Worm (Caenorhabditis elegans) whole organism, young adult: ENCODE measurements around the gene Y54G2A.16.
A peak's percentile ranks its signal among the peaks of the same experiment; 100 is the strongest.

Source experiments
- B0035.1 ChIP-seq: sonication (generic microtip); optimal IDR thresholded peaks from 2 replicates; lab custom pipeline; 2016; ENCODE audit warnings: missing genetic modification characterization, mild to moderate bottlenecking, missing compliant biosample characterization, missing genotype, missing genetic modification reagents
- C06A6.2 ChIP-seq: fragments of 200-800 bp; sonication (Bioruptor generic); conservative IDR thresholded peaks from 2 replicates; pipeline ENCODE4 v1.3.6; 2022; ENCODE audit warnings: missing genetic modification characterization, missing compliant biosample characterization
- C17E4.6 ChIP-seq: fragments of 200-800 bp; sonication (Bioruptor generic); IDR thresholded peaks from 2 replicates; pipeline ENCODE4 v1.3.6; 2022; ENCODE audit warnings: missing genetic modification reagents, missing genetic modification characterization, missing compliant biosample characterization
- D2030.7 ChIP-seq: fragments of 200-800 bp; sonication (Bioruptor generic); IDR thresholded peaks from 2 replicates; pipeline ENCODE4 v1.3.6; 2022; ENCODE audit warnings: missing genetic modification reagents, missing genetic modification characterization, missing compliant biosample characterization
- F10E7.11 ChIP-seq: sonication (generic microtip); optimal IDR thresholded peaks from 2 replicates; lab custom pipeline; 2017; ENCODE audit warnings: mild to moderate bottlenecking, missing genetic modification characterization, moderate library complexity, missing compliant biosample characterization
- F22D6.2 ChIP-seq: sonication (generic microtip); optimal IDR thresholded peaks from 2 replicates; lab custom pipeline; 2016; ENCODE audit warnings: mild to moderate bottlenecking, missing genetic modification characterization, missing compliant biosample characterization
- F37B4.10 ChIP-seq: fragments of 200-800 bp; sonication (Bioruptor generic); IDR thresholded peaks from 2 replicates; pipeline ENCODE4 v1.3.6; 2022; ENCODE audit warnings: missing genetic modification characterization, missing compliant biosample characterization
- F39B2.1 ChIP-seq: fragments of 200-800 bp; sonication (Bioruptor generic); IDR thresholded peaks from 2 replicates; pipeline ENCODE4 v1.3.6; 2022; ENCODE audit warnings: missing genetic modification reagents, missing genetic modification characterization, missing compliant biosample characterization
- F49E8.2 ChIP-seq: sonication (generic microtip); optimal IDR thresholded peaks from 3 replicates; lab custom pipeline; 2017; ENCODE audit warnings: missing genetic modification characterization, mild to moderate bottlenecking, missing compliant biosample characterization, antibody characterized with exemption, moderate library complexity; ENCODE audit not compliant: insufficient read depth
- F52B5.7 ChIP-seq: sonication (generic microtip); optimal IDR thresholded peaks from 2 replicates; lab custom pipeline; 2016; ENCODE audit warnings: mild to moderate bottlenecking, missing genetic modification characterization, missing compliant biosample characterization
- F57A8.1 ChIP-seq: fragments of 200-800 bp; sonication (Bioruptor generic); optimal IDR thresholded peaks from 2 replicates; lab custom pipeline; 2018; ENCODE audit warnings: mild to moderate bottlenecking, missing genetic modification characterization, moderate library complexity, missing compliant biosample characterization
- K12H6.12 ChIP-seq: fragments of 200-800 bp; sonication (Bioruptor generic); optimal IDR thresholded peaks from 2 replicates; lab custom pipeline; 2018; ENCODE audit warnings: mild to moderate bottlenecking, missing genetic modification characterization, missing compliant biosample characterization
- Y79H2A.3 ChIP-seq: fragments of 200-800 bp; sonication (Bioruptor generic); conservative IDR thresholded peaks from 2 replicates; pipeline ENCODE4 v1.3.6; 2022; ENCODE audit warnings: missing genetic modification reagents, missing genetic modification characterization, missing compliant biosample characterization
- akir-1 ChIP-seq: fragments of 200-800 bp; sonication (Bioruptor generic); optimal IDR thresholded peaks from 2 replicates; lab custom pipeline; 2018; ENCODE audit warnings: mild to moderate bottlenecking, missing genetic modification characterization, moderate library complexity, missing compliant biosample characterization
- bed-1 ChIP-seq: fragments of 200-800 bp; sonication (Bioruptor generic); IDR thresholded peaks from 2 replicates; pipeline ENCODE4 v1.3.6; 2022; ENCODE audit warnings: missing genetic modification reagents, missing genetic modification characterization, missing compliant biosample characterization
- cebp-2 ChIP-seq: fragments of 200-800 bp; sonication (Bioruptor generic); IDR thresholded peaks from 2 replicates; pipeline ENCODE4 v1.3.6; 2022; ENCODE audit warnings: missing genetic modification characterization, missing compliant biosample characterization
- ceh-100 ChIP-seq: fragments of 200-800 bp; sonication (Bioruptor generic); IDR thresholded peaks from 2 replicates; pipeline ENCODE4 v1.3.6; 2022; ENCODE audit warnings: missing genetic modification reagents, missing genetic modification characterization, missing compliant biosample characterization
- ceh-79 ChIP-seq: sonication (generic microtip); optimal IDR thresholded peaks from 2 replicates; lab custom pipeline; 2017; ENCODE audit warnings: mild to moderate bottlenecking, missing genetic modification characterization, missing compliant biosample characterization
- ceh-91 ChIP-seq: fragments of 200-800 bp; sonication (Bioruptor generic); IDR thresholded peaks from 2 replicates; pipeline ENCODE4 v1.3.6; 2022; ENCODE audit warnings: missing genetic modification reagents, missing genetic modification characterization, missing compliant biosample characterization
- chd-7 ChIP-seq: sonication (generic microtip); optimal IDR thresholded peaks from 2 replicates; lab custom pipeline; 2016; ENCODE audit warnings: mild to moderate bottlenecking, missing genetic modification characterization, moderate library complexity, missing compliant biosample characterization
- egl-18 ChIP-seq: fragments of 200-800 bp; sonication (Bioruptor generic); IDR thresholded peaks from 2 replicates; pipeline ENCODE4 v1.3.6; 2022; ENCODE audit warnings: missing genetic modification reagents, missing genetic modification characterization, missing compliant biosample characterization
- ekl-4 ChIP-seq: fragments of 200-800 bp; sonication (Bioruptor generic); IDR thresholded peaks from 2 replicates; pipeline ENCODE4 v1.3.6; 2022; ENCODE audit warnings: missing genetic modification reagents, missing genetic modification characterization, missing compliant biosample characterization
- fkh-3 ChIP-seq: sonication (generic microtip); optimal IDR thresholded peaks from 2 replicates; lab custom pipeline; 2016; ENCODE audit warnings: mild to moderate bottlenecking, missing genetic modification characterization, missing compliant biosample characterization
- gei-17 ChIP-seq: fragments of 200-800 bp; sonication (Bioruptor generic); optimal IDR thresholded peaks from 2 replicates; lab custom pipeline; 2018; ENCODE audit warnings: mild to moderate bottlenecking, missing genetic modification characterization, missing compliant biosample characterization
- hlh-26 ChIP-seq: fragments of 200-800 bp; sonication (Bioruptor generic); conservative IDR thresholded peaks from 2 replicates; pipeline ENCODE4 v1.3.6; 2022; ENCODE audit warnings: missing genetic modification reagents, missing genetic modification characterization, missing compliant biosample characterization
- hmg-1.2 ChIP-seq: fragments of 200-800 bp; sonication (Bioruptor generic); IDR thresholded peaks from 2 replicates; pipeline ENCODE4 v1.3.6; 2022; ENCODE audit warnings: missing genetic modification reagents, missing genetic modification characterization, missing compliant biosample characterization
- hsf-1 ChIP-seq: fragments of 200-800 bp; sonication (Bioruptor generic); IDR thresholded peaks from 2 replicates; pipeline ENCODE4 v1.3.6; 2022; ENCODE audit warnings: missing genetic modification reagents, missing genetic modification characterization, missing compliant biosample characterization
- lin-35 ChIP-seq, 3 experiments: fragments of 150-350 bp in 2 of 3; sonication (generic microtip) in 1 of 3; optimal IDR thresholded peaks; 2 replicates each; lab custom pipeline; 2014 to 2018; ENCODE audit warnings: missing biosample characterization in 3 of 3, missing genetic modification characterization in 3 of 3, missing genetic modification reagents in 3 of 3
- lin-54 ChIP-seq: fragments of 200-800 bp; sonication (Bioruptor generic); optimal IDR thresholded peaks from 2 replicates; lab custom pipeline; 2018; ENCODE audit warnings: mild to moderate bottlenecking, missing genetic modification characterization, missing compliant biosample characterization
- madf-10 ChIP-seq: sonication (generic microtip); optimal IDR thresholded peaks from 2 replicates; lab custom pipeline; 2016; ENCODE audit warnings: mild to moderate bottlenecking, missing genetic modification characterization, missing compliant biosample characterization
- madf-3 ChIP-seq: fragments of 200-800 bp; sonication (Bioruptor generic); IDR thresholded peaks from 2 replicates; pipeline ENCODE4 v1.3.6; 2022; ENCODE audit warnings: missing genetic modification reagents, missing genetic modification characterization, missing compliant biosample characterization
- madf-6 ChIP-seq: fragments of 200-800 bp; sonication (Bioruptor generic); IDR thresholded peaks from 2 replicates; pipeline ENCODE4 v1.3.6; 2022; ENCODE audit warnings: missing genetic modification reagents, missing genetic modification characterization, missing compliant biosample characterization
- madf-8 ChIP-seq: fragments of 200-800 bp; sonication (Bioruptor generic); conservative IDR thresholded peaks from 2 replicates; pipeline ENCODE4 v1.3.6; 2022; ENCODE audit warnings: missing genetic modification reagents, missing genetic modification characterization, missing compliant biosample characterization
- mel-28 ChIP-seq: sonication (generic microtip); optimal IDR thresholded peaks from 2 replicates; lab custom pipeline; 2016; ENCODE audit warnings: borderline replicate concordance, mild to moderate bottlenecking, missing genetic modification characterization, missing compliant biosample characterization
- mxl-1 ChIP-seq: sonication (generic microtip); optimal IDR thresholded peaks from 2 replicates; lab custom pipeline; 2016; ENCODE audit warnings: missing genetic modification characterization, missing compliant biosample characterization
- nhr-27 ChIP-seq: fragments of 200-800 bp; sonication (Bioruptor generic); optimal IDR thresholded peaks from 2 replicates; lab custom pipeline; 2018; ENCODE audit warnings: mild to moderate bottlenecking, missing genetic modification characterization, moderate library complexity, missing compliant biosample characterization
- rcor-1 ChIP-seq: fragments of 200-800 bp; sonication (Bioruptor generic); IDR thresholded peaks from 2 replicates; pipeline ENCODE4 v1.3.6; 2022; ENCODE audit warnings: missing genetic modification reagents, missing genetic modification characterization, missing compliant biosample characterization
- rec-8 ChIP-seq, 2 experiments: sonication (generic microtip); optimal IDR thresholded peaks; 2 replicates each; lab custom pipeline; 2016; ENCODE audit warnings: mild to moderate bottlenecking in 2 of 2, missing genetic modification characterization in 2 of 2, missing genetic modification reagents in 2 of 2, missing genotype in 2 of 2, missing biosample characterization in 1 of 2, missing compliant biosample characterization in 1 of 2, moderate library complexity in 1 of 2
- rpc-1 ChIP-seq, 2 experiments: fragments of 150-350 bp in 1 of 2; sonication (generic microtip) in 1 of 2; optimal IDR thresholded peaks; 2 replicates each; lab custom pipeline; 2014 to 2018; ENCODE audit warnings: missing biosample characterization in 1 of 2, missing genetic modification characterization in 1 of 2, missing genetic modification reagents in 1 of 2, missing genotype in 1 of 2
- snpc-1.1 ChIP-seq: sonication (generic microtip); optimal IDR thresholded peaks from 2 replicates; lab custom pipeline; 2017; ENCODE audit warnings: missing genetic modification characterization, mild to moderate bottlenecking, missing compliant biosample characterization, antibody characterized with exemption, moderate library complexity, missing genotype, missing genetic modification reagents; ENCODE audit not compliant: insufficient read depth
- snpc-1.3 ChIP-seq: sonication (generic microtip); optimal IDR thresholded peaks from 2 replicates; lab custom pipeline; 2017; ENCODE audit warnings: missing genetic modification characterization, mild to moderate bottlenecking, missing compliant biosample characterization, antibody characterized with exemption, moderate library complexity, missing genotype, missing genetic modification reagents; ENCODE audit not compliant: insufficient read depth
- snpc-4 ChIP-seq, 5 experiments: fragments of 150-350 bp in 1 of 5; sonication (generic microtip) in 4 of 5; optimal IDR thresholded peaks; 2 replicates each; lab custom pipeline; 2014 to 2018; ENCODE audit warnings: missing genetic modification characterization in 5 of 5, missing biosample characterization in 3 of 5, antibody characterized with exemption in 2 of 5, mild to moderate bottlenecking in 2 of 5, missing compliant biosample characterization in 2 of 5, missing genotype in 2 of 5, moderate library complexity in 2 of 5, missing genetic modification reagents in 1 of 5
- tbp1 ChIP-seq: fragments of 200-800 bp; sonication (Bioruptor generic); optimal IDR thresholded peaks from 2 replicates; lab custom pipeline; 2018; ENCODE audit warnings: mild to moderate bottlenecking, missing genetic modification characterization, missing compliant biosample characterization
- zfh-2 ChIP-seq: fragments of 200-800 bp; sonication (Bioruptor generic); conservative IDR thresholded peaks from 2 replicates; pipeline ENCODE4 v1.3.6; 2022; ENCODE audit warnings: missing genetic modification reagents, missing genetic modification characterization, missing compliant biosample characterization
- ztf-22 ChIP-seq: fragments of 200-800 bp; sonication (Bioruptor generic); optimal IDR thresholded peaks from 2 replicates; lab custom pipeline; 2018; ENCODE audit warnings: mild to moderate bottlenecking, missing genetic modification characterization, moderate library complexity, missing compliant biosample characterization

The Y54G2A.16 gene

ce11 chrIV:2809208-2809607 is 55.4 kb downstream of the Y54G2A.16 start, which contains the start of gene Y54G2A.76:
Gene Y54G2A.76 (plus strand): TSS chrIV:2809410.
- TF ChIP-seq F10E7.11 (tag; lab: Kevin White, UChicago), result no peak
- no peak for TF ChIP-seq C06A6.2
- no peak for TF ChIP-seq rcor-1 (GFP tag; lab: Robert Waterston, UW)
- TF ChIP-seq snpc-1.1 (tag; lab: Kevin White, UChicago), result no peak
- TF ChIP-seq madf-6 (GFP tag; lab: Robert Waterston, UW), result no peak
- TF ChIP-seq madf-3, result no peak
- TF ChIP-seq cebp-2, result no peak
- TF ChIP-seq Y79H2A.3 (GFP tag; lab: Robert Waterston, UW), result no peak
- TF ChIP-seq madf-10 (tag; lab: Kevin White, UChicago), result no peak
- TF ChIP-seq mxl-1 (tag; lab: Kevin White, UChicago), result no peak
- TF ChIP-seq B0035.1 (tag; lab: Kevin White, UChicago), result no peak
- TF ChIP-seq hsf-1 (GFP tag; lab: Robert Waterston, UW), result no peak
- no peak for TF ChIP-seq akir-1 (GFP tag; lab: Kevin White, UChicago)
- TF ChIP-seq ceh-100, result no peak
- no peak for TF ChIP-seq nhr-27 (tag; lab: Kevin White, UChicago)
- TF ChIP-seq hmg-1.2, result no peak
- TF ChIP-seq rec-8 (tag; optimal IDR thresholded peaks at IDR 0.05; lab: Kevin White, UChicago), result no peak

ce11 chrIV:2808154-2808553 is 56.5 kb downstream of the Y54G2A.16 start:
- TF ChIP-seq gei-17 (GFP tag; lab: Kevin White, UChicago) (no peak), F52B5.7 (tag; lab: Kevin White, UChicago) (peak; percentile 4), ceh-79 (tag; lab: Kevin White, UChicago) (no peak), lin-35 (GFP tag; optimal IDR thresholded peaks at IDR 0.05; lab: Kevin White, UChicago) (no peak), hlh-26 (no peak), tbp1 (GFP tag; lab: Kevin White, UChicago) (peak; percentile 89), B0035.1 (tag; lab: Kevin White, UChicago) (no peak), F37B4.10 (GFP tag; lab: Robert Waterston, UW) (no peak), rpc-1 (optimal IDR thresholded peaks at IDR 0.05; lab: Kevin White, UChicago) (peak; percentile 46), rpc-1 (tag; optimal IDR thresholded peaks at IDR 0.05; lab: Kevin White, UChicago) (peak; percentile 72), F57A8.1 (GFP tag; lab: Kevin White, UChicago) (no peak), mel-28 (no peak), madf-8 (GFP tag; lab: Robert Waterston, UW) (no peak), fkh-3 (no peak), snpc-1.3 (tag; lab: Kevin White, UChicago) (no peak), lin-54 (GFP tag; lab: Kevin White, UChicago) (no peak), ekl-4 (no peak), chd-7 (tag; lab: Kevin White, UChicago) (peak; percentile 17), F39B2.1 (GFP tag; lab: Robert Waterston, UW) (no peak), F49E8.2 (tag; lab: Kevin White, UChicago) (no peak), K12H6.12 (tag; lab: Kevin White, UChicago) (peak; percentile 1), snpc-1.1 (tag; lab: Kevin White, UChicago) (no peak), ceh-91 (GFP tag; lab: Robert Waterston, UW) (no peak), F22D6.2 (tag; lab: Kevin White, UChicago) (no peak), egl-18 (GFP tag; lab: Robert Waterston, UW) (no peak), ztf-22 (GFP tag; lab: Kevin White, UChicago) (no peak), bed-1 (GFP tag; lab: Robert Waterston, UW) (no peak), rec-8 (tag; optimal IDR thresholded peaks at IDR 0.05; lab: Kevin White, UChicago) (no peak), hmg-1.2 (peak; percentile 59), madf-10 (tag; lab: Kevin White, UChicago) (no peak), D2030.7 (GFP tag; lab: Robert Waterston, UW) (peak; percentile 62), snpc-4 (GFP tag; optimal IDR thresholded peaks at IDR 0.05; lab: Kevin White, UChicago) (no peak), snpc-4 (tag; optimal IDR thresholded peaks at IDR 0.05; lab: Kevin White, UChicago) (peak in 1 of 4 experiments; percentile 31), madf-6 (GFP tag; lab: Robert Waterston, UW) (no peak; the same call in 1 of the 2 replicates), mxl-1 (tag; lab: Kevin White, UChicago) (no peak), C17E4.6 (GFP tag; lab: Robert Waterston, UW) (no peak), zfh-2 (GFP tag; lab: Robert Waterston, UW) (peak; percentile 54)
